Fruit fly (Drosophila melanogaster) whole organism: ENCODE data around the gene CG2519.

Experiments
- CG8478 ChIP-seq: fragments of >200 bp; optimal IDR thresholded peaks from 2 replicates; lab custom pipeline; 2018; ENCODE audit warnings: inconsistent platforms
- pan ChIP-seq: fragments of >200 bp; optimal IDR thresholded peaks from 2 replicates; lab custom pipeline; 2017
- psq ChIP-seq: fragments of >200 bp; optimal IDR thresholded peaks from 2 replicates; lab custom pipeline; 2017

- TF ChIP-seq psq (lab: Kevin White, UChicago) (no peak), pan (lab: Kevin White, UChicago) (no peak), CG8478 (lab: Kevin White, UChicago) (no peak)
Observed at dm6 chr3R:5503789-5504387, 43.7 kb downstream of the CG2519 start.
